Worm (Caenorhabditis elegans): ENCODE data around the gene ZK546.5.

The ZK546.5 gene

ce11 chrII:4943849-4944248 is 8.2 kb downstream of the ZK546.5 start, which contains the start of gene mdt-4:
Gene mdt-4, minus strand, starts transcription at chrII:4943949.
- TF ChIP-seq lin-38 (GFP tag; IDR thresholded peaks at IDR 0.05), result peak; percentile 18; the same call in 1 of the 2 replicates
- no peak for TF ChIP-seq ztf-7 (tag; optimal IDR thresholded peaks at IDR 0.05)
- peak; percentile 31 for TF ChIP-seq T20F7.1 (GFP tag; optimal IDR thresholded peaks at IDR 0.05)

ce11 chrII:4945695-4946094 is 10.1 kb downstream of the ZK546.5 start, which contains the start of the genes gldi-11 and ZK546.2:
Gene gldi-11, minus strand, starts transcription at chrII:4945789.
Gene ZK546.2, plus strand, starts transcription at chrII:4946027.
- TF ChIP-seq zip-2 (tag; optimal IDR thresholded peaks at IDR 0.05), result no peak
- no peak for TF ChIP-seq ceh-28 (tag; optimal IDR thresholded peaks at IDR 0.05)
- TF ChIP-seq mdl-1 (tag; optimal IDR thresholded peaks at IDR 0.05), result no peak
- TF ChIP-seq dve-1 (tag; optimal IDR thresholded peaks at IDR 0.05; ENCODE audit: insufficient read depth), result no peak
- no peak for TF ChIP-seq Y75B8A.6 (GFP tag; IDR thresholded peaks at IDR 0.05)
- peak; percentile 90 for TF ChIP-seq T20F7.1 (GFP tag; optimal IDR thresholded peaks at IDR 0.05)
- TF ChIP-seq nhr-48 (tag; optimal IDR thresholded peaks at IDR 0.05), result no peak
- TF ChIP-seq F49E8.2 (tag; optimal IDR thresholded peaks at IDR 0.05; ENCODE audit: borderline replicate concordance), result no peak
- no peak for TF ChIP-seq pha-4 (GFP tag; IDR thresholded peaks at IDR 0.05)
- TF ChIP-seq pha-4 (tag; optimal IDR thresholded peaks at IDR 0.05), result no peak
- no peak for TF ChIP-seq egl-43 (GFP tag; IDR thresholded peaks at IDR 0.05)
- no peak for TF ChIP-seq ces-1 (GFP tag; optimal IDR thresholded peaks at IDR 0.05)
- TF ChIP-seq aha-1 (tag), result peak; percentile 84
- TF ChIP-seq zfp-2 (tag; optimal IDR thresholded peaks at IDR 0.05), result no peak
- TF ChIP-seq F37D6.2 (tag; optimal IDR thresholded peaks at IDR 0.05), result no peak
- no peak for TF ChIP-seq mxl-2 (GFP tag; conservative IDR thresholded peaks at IDR 0.05)
- peak in 1 of 2 experiments; percentile 41 for TF ChIP-seq lsy-2 (tag; optimal IDR thresholded peaks at IDR 0.05)
- no peak for TF ChIP-seq skn-1 (tag; optimal IDR thresholded peaks at IDR 0.05)
- no peak for TF ChIP-seq mdt-29 (GFP tag; IDR thresholded peaks at IDR 0.05)
- TF ChIP-seq duxl-1 (tag; optimal IDR thresholded peaks at IDR 0.05; ENCODE audit: poor library complexity), result no peak
- TF ChIP-seq nhr-102 (tag; optimal IDR thresholded peaks at IDR 0.05), result no peak
- TF ChIP-seq T26A8.4 (GFP tag; IDR thresholded peaks at IDR 0.05), result no peak
- no peak for TF ChIP-seq daf-16 (GFP tag; optimal IDR thresholded peaks at IDR 0.05)
- TF ChIP-seq daf-16 (tag; optimal IDR thresholded peaks at IDR 0.05), result no peak
- TF ChIP-seq sdz-12 (GFP tag; optimal IDR thresholded peaks at IDR 0.05), result no peak
- no peak for TF ChIP-seq nhr-76 (tag; optimal IDR thresholded peaks at IDR 0.05)
- TF ChIP-seq nhr-10 (tag; optimal IDR thresholded peaks at IDR 0.05), result no peak
- TF ChIP-seq hif-1 (tag; optimal IDR thresholded peaks at IDR 0.05), result no peak

ce11 chrII:4946775-4947174 is 11.2 kb downstream of the ZK546.5 start:
- TF ChIP-seq ZK546.5 (tag; optimal IDR thresholded peaks at IDR 0.05), result no peak
- no peak for TF ChIP-seq daf-16 (GFP tag; optimal IDR thresholded peaks at IDR 0.05)
- no peak for TF ChIP-seq daf-16 (tag; optimal IDR thresholded peaks at IDR 0.05)
- peak; percentile 64 for TF ChIP-seq nhr-6 (tag; optimal IDR thresholded peaks at IDR 0.05)
- peak; percentile 17 for TF ChIP-seq dve-1 (tag; optimal IDR thresholded peaks at IDR 0.05; ENCODE audit: insufficient read depth)
- no peak for TF ChIP-seq lin-38 (GFP tag; IDR thresholded peaks at IDR 0.05)
- TF ChIP-seq T20F7.1 (GFP tag; optimal IDR thresholded peaks at IDR 0.05), result peak; percentile 70
- peak; percentile 17 for TF ChIP-seq mes-2 (tag; optimal IDR thresholded peaks at IDR 0.05; ENCODE audit: poor library complexity, severe bottlenecking)
- TF ChIP-seq lsy-2 (tag; optimal IDR thresholded peaks at IDR 0.05), result peak in 1 of 2 experiments; percentile 38

- peak; percentile 22 for TF ChIP-seq duxl-1 (tag; optimal IDR thresholded peaks at IDR 0.05; ENCODE audit: poor library complexity)
- no peak for TF ChIP-seq unc-39 (tag; optimal IDR thresholded peaks at IDR 0.05)
- no peak for TF ChIP-seq nhr-76 (tag; optimal IDR thresholded peaks at IDR 0.05)
- TF ChIP-seq hmg-1.1 (GFP tag; IDR thresholded peaks at IDR 0.05), result no peak
- TF ChIP-seq ama-1 (optimal IDR thresholded peaks at IDR 0.05), result no peak
- TF ChIP-seq zip-11 (GFP tag; IDR thresholded peaks at IDR 0.05), result no peak
- TF ChIP-seq mxl-3 (GFP tag; optimal IDR thresholded peaks at IDR 0.05), result no peak
- TF ChIP-seq nhr-237 (tag; optimal IDR thresholded peaks at IDR 0.05), result no peak
- TF ChIP-seq lim-7 (GFP tag; IDR thresholded peaks at IDR 0.05), result no peak
- no peak for TF ChIP-seq aly-2 (tag; optimal IDR thresholded peaks at IDR 0.05)
- no peak for TF ChIP-seq spr-3 (GFP tag; optimal IDR thresholded peaks at IDR 0.05)
- TF ChIP-seq lin-38 (GFP tag; IDR thresholded peaks at IDR 0.05), result peak; percentile 39
- no peak for TF ChIP-seq hlh-11 (tag; optimal IDR thresholded peaks at IDR 0.05)
- no peak for TF ChIP-seq ceh-28 (tag; optimal IDR thresholded peaks at IDR 0.05)
- no peak for TF ChIP-seq egl-27 (tag; optimal IDR thresholded peaks at IDR 0.05)
- no peak for TF ChIP-seq madf-9 (GFP tag; conservative IDR thresholded peaks at IDR 0.05)
- no peak for TF ChIP-seq Y105C5A.15 (GFP tag; IDR thresholded peaks at IDR 0.05)
- TF ChIP-seq mdl-1 (tag; optimal IDR thresholded peaks at IDR 0.05), result no peak
- peak; percentile 43; the same call in 1 of the 2 replicates for TF ChIP-seq Y48G9A.11 (GFP tag; IDR thresholded peaks at IDR 0.05)
Observed at ce11 chrII:4948118-4948517, 12.5 kb downstream of the ZK546.5 start.

All from whole organism, L4 larva.